Worm (Caenorhabditis elegans): ENCODE results near the gene slc-25A29.

- TF ChIP-seq egl-44 (GFP tag; IDR thresholded peaks at IDR 0.05) = no peak
- no peak for TF ChIP-seq ets-4 (GFP tag; optimal IDR thresholded peaks at IDR 0.05)
- no peak for TF ChIP-seq bed-1 (GFP tag; IDR thresholded peaks at IDR 0.05)
- TF ChIP-seq efl-1 (GFP tag; optimal IDR thresholded peaks at IDR 0.05) = no peak
- no peak for TF ChIP-seq him-1 (tag; optimal IDR thresholded peaks at IDR 0.05)
- no peak for TF ChIP-seq ztf-22 (GFP tag; optimal IDR thresholded peaks at IDR 0.05)
- TF ChIP-seq unc-62 (GFP tag; optimal IDR thresholded peaks at IDR 0.05) = no peak
- TF ChIP-seq dpl-1 (GFP tag; optimal IDR thresholded peaks at IDR 0.05) = no peak
- TF ChIP-seq snpc-1.3 (tag; optimal IDR thresholded peaks at IDR 0.05; ENCODE audit: insufficient read depth) = no peak
- TF ChIP-seq lsl-1 (GFP tag; optimal IDR thresholded peaks at IDR 0.05) = no peak
- no peak for TF ChIP-seq let-607 (tag; optimal IDR thresholded peaks at IDR 0.05)
Observed at ce11 chrV:14698666-14699065, 40.7 kb upstream of the slc-25A29 start, which contains the start of gene set-5.
